Worm (Caenorhabditis elegans): Measurements from ENCODE around the gene txt-8.

The txt-8 gene

DNA sequence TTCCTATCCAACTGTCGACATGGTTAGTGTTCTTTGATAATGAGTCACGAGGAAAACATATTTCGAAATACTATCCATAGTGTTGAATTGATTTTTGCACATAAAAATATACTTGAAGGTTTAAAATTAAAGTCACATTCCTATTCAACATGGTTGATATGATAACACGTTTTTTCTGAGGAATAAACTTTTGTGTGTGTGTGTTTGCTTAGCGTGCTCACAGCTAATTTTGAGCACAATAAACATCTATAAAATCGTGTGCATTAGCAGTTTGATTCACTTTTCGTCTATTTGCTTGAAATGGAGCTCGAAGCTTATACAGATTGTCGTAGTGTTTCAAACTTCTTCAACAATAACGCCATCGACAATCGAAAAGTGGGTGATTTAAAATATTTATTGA, 42.4 kb downstream of the txt-8 start, which contains the start of gene ZK228.10:
Gene ZK228.10, plus strand, starts transcription at position 301 of the 400 bp plus-strand sequence.
- no peak for TF ChIP-seq sox-4 (tag; optimal IDR thresholded peaks at IDR 0.05)
- TF ChIP-seq elt-4 (tag; optimal IDR thresholded peaks at IDR 0.05): no peak
- TF ChIP-seq hlh-30 (tag; optimal IDR thresholded peaks at IDR 0.05; ENCODE audit: insufficient read depth): no peak
- TF ChIP-seq ceh-9 (tag; optimal IDR thresholded peaks at IDR 0.05): no peak
- TF ChIP-seq pax-1 (tag; optimal IDR thresholded peaks at IDR 0.05): no peak
- TF ChIP-seq unc-86 (tag; optimal IDR thresholded peaks at IDR 0.05): no peak

DNA sequence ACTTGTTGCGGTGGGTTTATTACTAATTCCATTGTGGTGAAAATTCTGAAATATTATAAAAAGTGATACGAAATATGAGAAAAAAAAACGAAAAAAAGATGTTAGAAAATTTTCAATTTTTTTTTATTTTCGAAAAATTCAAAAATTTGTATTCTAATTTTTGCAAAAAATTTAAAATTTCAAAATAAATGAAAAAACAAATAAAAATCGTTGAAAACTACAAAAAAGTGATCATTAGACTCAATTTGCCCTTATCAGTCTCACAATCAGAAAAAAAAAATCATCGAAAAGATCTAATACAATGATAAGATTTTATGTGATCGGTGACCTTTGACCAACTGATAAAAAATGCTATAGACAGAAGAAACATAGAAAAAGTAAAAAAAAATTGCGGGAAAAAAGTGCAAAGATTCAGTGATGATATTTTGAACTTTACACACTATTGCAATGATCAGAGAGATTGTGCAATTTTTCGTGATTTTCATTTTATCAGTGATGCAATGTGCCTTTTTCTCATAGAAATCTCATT, 47.1 kb downstream of the txt-8 start, which contains the start of gene ZK228.3:
Gene ZK228.3, minus strand, starts transcription at position 51 of the 529 bp plus-strand sequence.
- no peak for TF ChIP-seq ceh-31 (tag; optimal IDR thresholded peaks at IDR 0.05)
- TF ChIP-seq elt-2 (tag; optimal IDR thresholded peaks at IDR 0.05): peak; percentile 92

ce11 chrV:18462365-18462837, 48.2 kb downstream of the txt-8 start, which contains the start of gene ZK228.4:
TSS of gene ZK228.4 (plus strand) at chrV:18462787.
- TF ChIP-seq elt-2 (tag; optimal IDR thresholded peaks at IDR 0.05) (peak; percentile 2), npax-4 (tag; optimal IDR thresholded peaks at IDR 0.05) (no peak), ama-1 (optimal IDR thresholded peaks at IDR 0.05) (no peak), ttx-3 (tag; optimal IDR thresholded peaks at IDR 0.05) (no peak)

All from whole organism, late embryonic.